Fruit fly (Drosophila melanogaster): ENCODE measurements around the gene CG45105.
A peak's percentile ranks its signal among the peaks of the same experiment; 100 is the strongest.
"Not testable (repeated sequence)": the region's sequence is repeated elsewhere in the genome, so short reads cannot be mapped to it uniquely, and the experiment has no call there.

CG45105 gene

dm6 chr3R:15919367-15920228 lies 1.8 kb upstream of the CG45105 start (continued):
- peak; percentile 95 for TF ChIP-seq Sox102F (GFP tag; optimal IDR thresholded peaks at IDR 0.05)
- peak; percentile 95 for TF ChIP-seq CG11762 (GFP tag; optimal IDR thresholded peaks at IDR 0.05; ENCODE audit: insufficient read depth)
- peak; percentile 95 for TF ChIP-seq eg (GFP tag; IDR thresholded peaks at IDR 0.05)
- peak; percentile 93 for TF ChIP-seq spab (GFP tag; optimal IDR thresholded peaks at IDR 0.05)
- peak; percentile 97 for TF ChIP-seq OdsH (GFP tag; optimal IDR thresholded peaks at IDR 0.05)
- peak; percentile 87 for TF ChIP-seq vri (GFP tag; optimal IDR thresholded peaks at IDR 0.05)
- peak; percentile 97 for TF ChIP-seq CG7368 (GFP tag; optimal IDR thresholded peaks at IDR 0.05)
- peak; percentile 98 for TF ChIP-seq CG6163 (GFP tag; IDR thresholded peaks at IDR 0.05)
- TF ChIP-seq CG11294 (GFP tag; IDR thresholded peaks at IDR 0.05): peak; percentile 84
- peak; percentile 88 for TF ChIP-seq CG4318 (GFP tag; optimal IDR thresholded peaks at IDR 0.05)
- no peak for TF ChIP-seq fkh (GFP tag; optimal IDR thresholded peaks at IDR 0.05)
- peak; percentile 98 for TF ChIP-seq Hr39 (GFP tag; optimal IDR thresholded peaks at IDR 0.05)
- peak; percentile 96 for TF ChIP-seq Ets96B (tag; optimal IDR thresholded peaks at IDR 0.05)

dm6 chr3R:15913231-15913630 lies 4.6 kb downstream of the CG45105 start:
- TF ChIP-seq eg (GFP tag; IDR thresholded peaks at IDR 0.05): 0 out of 3 replicates have a peak, but pooled peaks have one; percentile 16
- TF ChIP-seq dsx (GFP tag; optimal IDR thresholded peaks at IDR 0.05; ENCODE audit: poor library complexity, severe bottlenecking): peak; percentile 4
- TF ChIP-seq CG3919 (GFP tag; optimal IDR thresholded peaks at IDR 0.05): peak; percentile 60
- no peak for TF ChIP-seq Ets21C (GFP tag; optimal IDR thresholded peaks at IDR 0.05)

dm6 chr3R:15908098-15908497 lies 9.7 kb downstream of the CG45105 start, which contains the start of gene EndoU:
EndoU (plus strand) TSS chr3R:15908398.
- TF ChIP-seq Blimp-1 (GFP tag; optimal IDR thresholded peaks at IDR 0.05); CG6808 (GFP tag; optimal IDR thresholded peaks at IDR 0.05); eg (GFP tag; IDR thresholded peaks at IDR 0.05): not testable (repeated sequence)

- not testable (repeated sequence) for TF ChIP-seq Blimp-1 (GFP tag; optimal IDR thresholded peaks at IDR 0.05); vri (GFP tag; optimal IDR thresholded peaks at IDR 0.05); svp (GFP tag)
These were observed 13.3 kb downstream of the CG45105 start, which contains the start of gene glob1 for dm6 chr3R:15904543-15904942. glob1 (minus strand) TSS chr3R:15904643.

- TF ChIP-seq Gug (GFP tag; IDR thresholded peaks at IDR 0.05) (peak; percentile 75), CG15336 (GFP tag; IDR thresholded peaks at IDR 0.05) (peak; percentile 89), eg (GFP tag; IDR thresholded peaks at IDR 0.05) (peak; percentile 91), CG11294 (GFP tag; IDR thresholded peaks at IDR 0.05) (peak; percentile 71), CG8119 (GFP tag; IDR thresholded peaks at IDR 0.05) (peak; percentile 87), CG6163 (GFP tag; IDR thresholded peaks at IDR 0.05) (peak; percentile 88)
These were observed 16.6 kb downstream of the CG45105 start for dm6 chr3R:15901097-15901709.

- TF ChIP-seq CG16779 (tag; optimal IDR thresholded peaks at IDR 0.05) (peak; percentile 0), CG31627 (GFP tag; optimal IDR thresholded peaks at IDR 0.05) (peak; percentile 57), CG6808 (GFP tag; optimal IDR thresholded peaks at IDR 0.05) (peak; percentile 55), CG8632 (GFP tag; optimal IDR thresholded peaks at IDR 0.05) (peak; percentile 43), fd59A (GFP tag; optimal IDR thresholded peaks at IDR 0.05) (peak; percentile 41), topi (GFP tag; optimal IDR thresholded peaks at IDR 0.05) (peak; percentile 58), Eip93F (GFP tag; optimal IDR thresholded peaks at IDR 0.05) (no peak), CG11294 (GFP tag; IDR thresholded peaks at IDR 0.05) (0 out of 2 replicates have a peak, but pooled peaks have one; percentile 35), pdm3 (GFP tag; optimal IDR thresholded peaks at IDR 0.05) (peak; percentile 64), CG8319 (GFP tag; optimal IDR thresholded peaks at IDR 0.05) (peak; percentile 52), esn (GFP tag; optimal IDR thresholded peaks at IDR 0.05) (peak; percentile 67), acj6 (GFP tag; optimal IDR thresholded peaks at IDR 0.05) (peak; percentile 67), Lpt (GFP tag; optimal IDR thresholded peaks at IDR 0.05) (peak; percentile 37), ss (GFP tag; optimal IDR thresholded peaks at IDR 0.05) (peak; percentile 47 to 68), Sox102F (GFP tag; optimal IDR thresholded peaks at IDR 0.05) (peak; percentile 43), CG11902 (GFP tag; optimal IDR thresholded peaks at IDR 0.05) (no peak), achi (GFP tag; optimal IDR thresholded peaks at IDR 0.05) (peak; percentile 60), CG6792 (GFP tag; optimal IDR thresholded peaks at IDR 0.05) (peak; percentile 57), CG9139 (GFP tag; optimal IDR thresholded peaks at IDR 0.05) (peak; percentile 42)
These were observed 18.2 kb downstream of the CG45105 start for dm6 chr3R:15899650-15900049.

Measured in whole organism, prepupa.